Fruit fly (Drosophila melanogaster): ENCODE results near the gene mah.
A peak's percentile ranks its signal among the peaks of the same experiment; 100 is the strongest.

Gene mah

dm6 chr3R:24944920-24945853 is 2.2 kb upstream of the mah start, which contains the start of the genes ssh and Nmnat (continued):
- TF ChIP-seq CG4707 (GFP tag; optimal IDR thresholded peaks at IDR 0.05): no peak
- peak; percentile 84 for TF ChIP-seq Med (GFP tag)
- TF ChIP-seq gt (GFP tag; IDR thresholded peaks at IDR 0.05): no peak
- TF ChIP-seq chm (GFP tag; IDR thresholded peaks at IDR 0.05): no peak
- peak; percentile 89 for TF ChIP-seq pzg (GFP tag; optimal IDR thresholded peaks at IDR 0.05)
- no peak for TF ChIP-seq ham (GFP tag; IDR thresholded peaks at IDR 0.05)
- TF ChIP-seq Camta (GFP tag; optimal IDR thresholded peaks at IDR 0.05): peak; percentile 12
- TF ChIP-seq CG17361 (GFP tag; IDR thresholded peaks at IDR 0.05): no peak; the same call in 2 of the 3 replicates

- no peak for TF ChIP-seq Chrac-16 (GFP tag; optimal IDR thresholded peaks at IDR 0.05)
- TF ChIP-seq crc (GFP tag; optimal IDR thresholded peaks at IDR 0.05): no peak
- no peak for TF ChIP-seq HHEX (GFP tag; optimal IDR thresholded peaks at IDR 0.05)
- no peak for TF ChIP-seq CG9609 (GFP tag; optimal IDR thresholded peaks at IDR 0.05)
- TF ChIP-seq NK7.1 (GFP tag; optimal IDR thresholded peaks at IDR 0.05): no peak
- TF ChIP-seq kay (GFP tag; optimal IDR thresholded peaks at IDR 0.05): no peak
- TF ChIP-seq bbx (GFP tag; IDR thresholded peaks at IDR 0.05; ENCODE audit: partially characterized antibody): no peak
- no peak for TF ChIP-seq dimm (GFP tag; IDR thresholded peaks at IDR 0.05)
- no peak for TF ChIP-seq CG11560 (tag; IDR thresholded peaks at IDR 0.05)
- no peak for TF ChIP-seq D (optimal IDR thresholded peaks at IDR 0.05)
- no peak for TF ChIP-seq D (GFP tag; optimal IDR thresholded peaks at IDR 0.05)
- TF ChIP-seq tll (GFP tag; optimal IDR thresholded peaks at IDR 0.05): no peak
- TF ChIP-seq usp (GFP tag; optimal IDR thresholded peaks at IDR 0.05): no peak
- TF ChIP-seq CG16779 (GFP tag; IDR thresholded peaks at IDR 0.05): no peak
- no peak for TF ChIP-seq ewg (GFP tag; optimal IDR thresholded peaks at IDR 0.05)
- no peak for TF ChIP-seq CG2129 (GFP tag; IDR thresholded peaks at IDR 0.05; ENCODE audit: partially characterized antibody)
- no peak for TF ChIP-seq zen2 (GFP tag; IDR thresholded peaks at IDR 0.05; ENCODE audit: partially characterized antibody)
- TF ChIP-seq CG4424 (GFP tag; optimal IDR thresholded peaks at IDR 0.05): no peak
- no peak for TF ChIP-seq Abd-B (GFP tag; optimal IDR thresholded peaks at IDR 0.05)
Measured at dm6 chr3R:24953152-24953551, 5.7 kb downstream of the mah start.

- peak; percentile 50 for TF ChIP-seq CG9817 (tag; optimal IDR thresholded peaks at IDR 0.05)
- TF ChIP-seq YL-1 (GFP tag; optimal IDR thresholded peaks at IDR 0.05): no peak
- TF ChIP-seq lov (optimal IDR thresholded peaks at IDR 0.05): no peak
- TF ChIP-seq lov (GFP tag; IDR thresholded peaks at IDR 0.05): 0 out of 3 replicates have a peak, but pooled peaks have one; percentile 42
- TF ChIP-seq HLH54F (GFP tag; optimal IDR thresholded peaks at IDR 0.05): peak; percentile 55
- TF ChIP-seq CG4404 (GFP tag; IDR thresholded peaks at IDR 0.05): 0 out of 2 replicates have a peak, but pooled peaks have one; percentile 9
- TF ChIP-seq tin (GFP tag; optimal IDR thresholded peaks at IDR 0.05): peak; percentile 61
- peak; percentile 20 for TF ChIP-seq CG4707 (GFP tag; optimal IDR thresholded peaks at IDR 0.05)
- no peak for TF ChIP-seq CG9797 (GFP tag; optimal IDR thresholded peaks at IDR 0.05)
- TF ChIP-seq pum (GFP tag; optimal IDR thresholded peaks at IDR 0.05): peak; percentile 51
- TF ChIP-seq bcd (GFP tag; optimal IDR thresholded peaks at IDR 0.05): peak; percentile 70
- TF ChIP-seq cato (GFP tag; optimal IDR thresholded peaks at IDR 0.05; ENCODE audit: borderline replicate concordance): peak; percentile 24
- no peak for TF ChIP-seq CG33557 (GFP tag; optimal IDR thresholded peaks at IDR 0.05)
- TF ChIP-seq CG17186 (GFP tag; optimal IDR thresholded peaks at IDR 0.05): no peak
- TF ChIP-seq CG4360 (GFP tag; IDR thresholded peaks at IDR 0.05): no peak
- no peak for TF ChIP-seq Fer1 (GFP tag; optimal IDR thresholded peaks at IDR 0.05)
- TF ChIP-seq chif (GFP tag; optimal IDR thresholded peaks at IDR 0.05): peak; percentile 49 to 50
- TF ChIP-seq E2f2 (GFP tag; IDR thresholded peaks at IDR 0.05): peak; percentile 40; the same call in 1 of the 2 replicates
- peak; percentile 67 for TF ChIP-seq CG31441 (GFP tag; IDR thresholded peaks at IDR 0.05)
- no peak for TF ChIP-seq nerfin-2 (GFP tag; IDR thresholded peaks at IDR 0.05; ENCODE audit: partially characterized antibody)
- no peak for TF ChIP-seq CG8290 (GFP tag; optimal IDR thresholded peaks at IDR 0.05)
- TF ChIP-seq CG8290 (tag; optimal IDR thresholded peaks at IDR 0.05): peak in 1 of 2 experiments; percentile 80
- no peak for TF ChIP-seq CG14014 (GFP tag; IDR thresholded peaks at IDR 0.05)
Measured at dm6 chr3R:24962470-24962869, 15.0 kb downstream of the mah start.

Data from whole organism, embryonic.